Fruit fly (Drosophila melanogaster) whole organism, embryonic: ENCODE results near the gene Glyat.

Source experiments
- ATbp ChIP-seq: fragments of 200-800 bp; sonication (Bioruptor generic); optimal IDR thresholded peaks from 2 replicates; lab custom pipeline; 2017; ENCODE audit warnings: missing biosample characterization, mild to moderate bottlenecking, missing genetic modification characterization, missing genetic modification reagents
- Bgb ChIP-seq: fragments of 200-800 bp; sonication (Bioruptor generic); IDR thresholded peaks from 2 replicates; pipeline ENCODE4 v1.3.6; 2022; ENCODE audit warnings: missing biosample characterization, missing genetic modification characterization; ENCODE audit not compliant: partially characterized antibody
- CG10366 ChIP-seq: fragments of 200-800 bp; sonication (Bioruptor generic); IDR thresholded peaks from 2 replicates; pipeline ENCODE4 v1.3.6; 2022; ENCODE audit warnings: missing biosample characterization, missing genetic modification characterization
- CG10565 ChIP-seq: fragments of 200-800 bp; sonication (Bioruptor generic); optimal IDR thresholded peaks from 3 replicates; lab custom pipeline; 2016; ENCODE audit warnings: missing biosample characterization, mild to moderate bottlenecking, missing genetic modification characterization
- CG10654 ChIP-seq: fragments of 200-800 bp; sonication (Bioruptor generic); optimal IDR thresholded peaks from 2 replicates; lab custom pipeline; 2016; ENCODE audit warnings: missing biosample characterization, missing genetic modification characterization
- CG11093 ChIP-seq: fragments of 200-800 bp; sonication (Bioruptor generic); IDR thresholded peaks from 3 replicates; pipeline ENCODE4 v1.3.6; 2022; ENCODE audit warnings: missing biosample characterization, missing genetic modification characterization
- CG13123 ChIP-seq: fragments of 200-800 bp; sonication (Bioruptor generic); optimal IDR thresholded peaks from 2 replicates; lab custom pipeline; 2016; ENCODE audit warnings: missing biosample characterization, missing genetic modification characterization
- CG13296 ChIP-seq: fragments of 200-800 bp; sonication (Bioruptor generic); optimal IDR thresholded peaks from 3 replicates; lab custom pipeline; 2018; ENCODE audit warnings: missing biosample characterization, mild to moderate bottlenecking, missing genetic modification characterization
- CG13894 ChIP-seq: fragments of 200-800 bp; sonication (Bioruptor generic); optimal IDR thresholded peaks from 3 replicates; lab custom pipeline; 2018; ENCODE audit warnings: missing biosample characterization, mild to moderate bottlenecking, missing genetic modification characterization, moderate library complexity
- CG14667 ChIP-seq: fragments of 200-800 bp; sonication (Bioruptor generic); IDR thresholded peaks from 2 replicates; pipeline ENCODE4 v1.3.6; 2022; ENCODE audit warnings: missing biosample characterization, missing genetic modification characterization
- CG1603 ChIP-seq: fragments of 200-800 bp; sonication (Bioruptor generic); optimal IDR thresholded peaks from 2 replicates; lab custom pipeline; 2019; ENCODE audit warnings: missing biosample characterization, mild to moderate bottlenecking, missing genetic modification characterization, moderate library complexity
- CG3847 ChIP-seq: fragments of 200-800 bp; sonication (Bioruptor generic); IDR thresholded peaks from 2 replicates; pipeline ENCODE4 v1.3.6; 2022; ENCODE audit warnings: missing biosample characterization, missing genetic modification characterization
- CG6813 ChIP-seq: fragments of 200-800 bp; sonication (Bioruptor generic); optimal IDR thresholded peaks from 2 replicates; lab custom pipeline; 2017; ENCODE audit warnings: missing biosample characterization, missing genetic modification characterization, mild to moderate bottlenecking, moderate library complexity, missing genetic modification reagents
- CG8478 ChIP-seq: fragments of >200 bp; optimal IDR thresholded peaks from 2 replicates; lab custom pipeline; 2018
- E2f2 ChIP-seq: fragments of 200-800 bp; sonication (Bioruptor generic); IDR thresholded peaks from 2 replicates; pipeline ENCODE4 v1.3.6; 2022; ENCODE audit warnings: missing biosample characterization, missing genetic modification characterization
- Fer2 ChIP-seq: fragments of 200-800 bp; sonication (Bioruptor generic); optimal IDR thresholded peaks from 2 replicates; lab custom pipeline; 2018; ENCODE audit warnings: missing biosample characterization, mild to moderate bottlenecking, missing genetic modification characterization, moderate library complexity
- HLH4C ChIP-seq: fragments of 200-800 bp; sonication (Bioruptor generic); IDR thresholded peaks from 3 replicates; pipeline ENCODE4 v1.3.6; 2022; ENCODE audit warnings: missing biosample characterization, missing genetic modification characterization; ENCODE audit not compliant: partially characterized antibody
- Hey ChIP-seq: fragments of 200-800 bp; sonication (Bioruptor generic); optimal IDR thresholded peaks from 3 replicates; lab custom pipeline; 2018; ENCODE audit warnings: missing biosample characterization, mild to moderate bottlenecking, missing genetic modification characterization
- Hmr ChIP-seq: fragments of 200-800 bp; sonication (Bioruptor generic); optimal IDR thresholded peaks from 3 replicates; lab custom pipeline; 2017; ENCODE audit warnings: mild to moderate bottlenecking, missing biosample characterization, missing genetic modification reagents, missing genetic modification characterization
- Hr3 ChIP-seq: fragments of 200-800 bp; sonication (Bioruptor generic); optimal IDR thresholded peaks from 3 replicates; lab custom pipeline; 2016; ENCODE audit warnings: missing biosample characterization, missing genetic modification characterization
- Lpt ChIP-seq: fragments of >200 bp; optimal IDR thresholded peaks from 2 replicates; lab custom pipeline; 2018; ENCODE audit warnings: missing biosample characterization, missing genetic modification characterization
- Meics ChIP-seq: fragments of 200-800 bp; sonication (Bioruptor generic); optimal IDR thresholded peaks from 2 replicates; lab custom pipeline; 2017; ENCODE audit warnings: missing biosample characterization, mild to moderate bottlenecking, missing genetic modification characterization
- Myb ChIP-seq: fragments of 200-800 bp; sonication (Bioruptor generic); optimal IDR thresholded peaks from 2 replicates; lab custom pipeline; 2016; ENCODE audit warnings: missing biosample characterization, missing genetic modification characterization
- Oaz ChIP-seq: fragments of 200-800 bp; sonication (Bioruptor generic); IDR thresholded peaks from 2 replicates; pipeline ENCODE4 v1.3.6; 2022; ENCODE audit warnings: missing biosample characterization, missing genetic modification characterization
- Pdp1 ChIP-seq, 2 experiments: fragments of 200-800 bp; sonication (Bioruptor generic); optimal IDR thresholded peaks; 3 replicates each; lab custom pipeline; 2016; ENCODE audit warnings: missing biosample characterization in 2 of 2, missing genetic modification characterization in 2 of 2, mild to moderate bottlenecking in 1 of 2, moderate library complexity in 1 of 2
- Trl ChIP-seq, 3 experiments: fragments of >200 bp in 2 of 3; fragments of 200-800 bp in 1 of 3; sonication (Bioruptor generic) in 1 of 3; optimal IDR thresholded peaks; 2 replicates in 1 of 3; 3 replicates in 2 of 3; lab custom pipeline; 2016 to 2017; ENCODE audit warnings: missing biosample characterization in 1 of 3, missing genetic modification characterization in 1 of 3
- ab ChIP-seq: fragments of 200-800 bp; sonication (Bioruptor generic); optimal IDR thresholded peaks from 2 replicates; lab custom pipeline; 2016; ENCODE audit warnings: missing biosample characterization, missing genetic modification characterization
- ap ChIP-seq: fragments of 200-800 bp; sonication (Bioruptor generic); IDR thresholded peaks from 2 replicates; pipeline ENCODE4 v1.3.6; 2022; ENCODE audit warnings: missing biosample characterization, missing genetic modification characterization
- chif ChIP-seq, 2 experiments: fragments of 200-800 bp; sonication (Bioruptor generic); optimal IDR thresholded peaks; 3 replicates each; lab custom pipeline; 2016; ENCODE audit warnings: missing biosample characterization in 2 of 2, missing genetic modification characterization in 2 of 2
- dysf ChIP-seq: fragments of 200-800 bp; sonication (Bioruptor generic); IDR thresholded peaks from 3 replicates; pipeline ENCODE4 v1.3.6; 2022; ENCODE audit warnings: missing biosample characterization, missing genetic modification characterization
- en ChIP-seq: fragments of 200-800 bp; sonication (Bioruptor generic); optimal IDR thresholded peaks from 2 replicates; lab custom pipeline; 2016; ENCODE audit warnings: missing biosample characterization, missing genetic modification characterization
- gcm ChIP-seq: fragments of 200-800 bp; sonication (Bioruptor generic); optimal IDR thresholded peaks from 2 replicates; lab custom pipeline; 2019; ENCODE audit warnings: missing biosample characterization, mild to moderate bottlenecking, missing genetic modification characterization, moderate library complexity
- gcm2 ChIP-seq: fragments of 200-800 bp; sonication (Bioruptor generic); optimal IDR thresholded peaks from 2 replicates; lab custom pipeline; 2016; ENCODE audit warnings: missing biosample characterization, missing genetic modification characterization
- hkb ChIP-seq, 2 experiments: fragments of 200-800 bp in 1 of 2; fragments of >200 bp in 1 of 2; sonication (Bioruptor generic) in 1 of 2; IDR thresholded peaks in 1 of 2; optimal IDR thresholded peaks in 1 of 2; 2 replicates each; pipeline versions ENCODE4 v1.3.6 to Lab custom; 2017 to 2022; ENCODE audit warnings: missing biosample characterization in 1 of 2, missing genetic modification characterization in 1 of 2
- lilli ChIP-seq: fragments of 200-800 bp; sonication (Bioruptor generic); optimal IDR thresholded peaks from 3 replicates; lab custom pipeline; 2016; ENCODE audit warnings: missing biosample characterization, missing genetic modification characterization
- lola ChIP-seq, 3 experiments: fragments of >200 bp in 2 of 3; fragments of 200-800 bp in 1 of 3; sonication (Bioruptor generic) in 1 of 3; optimal IDR thresholded peaks; 2 replicates each; lab custom pipeline; 2017 to 2019; ENCODE audit warnings: missing biosample characterization in 3 of 3, missing genetic modification characterization in 3 of 3, mild to moderate bottlenecking in 1 of 3, moderate library complexity in 1 of 3
- mld ChIP-seq: fragments of 200-800 bp; sonication (Bioruptor generic); IDR thresholded peaks from 3 replicates; pipeline ENCODE4 v1.3.6; 2022; ENCODE audit warnings: missing biosample characterization, missing genetic modification characterization; ENCODE audit not compliant: partially characterized antibody
- nerfin-1 ChIP-seq: fragments of 200-800 bp; sonication (Bioruptor generic); optimal IDR thresholded peaks from 3 replicates; lab custom pipeline; 2019; ENCODE audit warnings: missing biosample characterization, mild to moderate bottlenecking, missing genetic modification characterization, moderate library complexity
- oc ChIP-seq: fragments of 200-800 bp; sonication (Bioruptor generic); optimal IDR thresholded peaks from 2 replicates; lab custom pipeline; 2018; ENCODE audit warnings: missing biosample characterization, mild to moderate bottlenecking, missing genetic modification characterization, moderate library complexity
- otp ChIP-seq: fragments of 200-800 bp; sonication (Bioruptor generic); IDR thresholded peaks from 3 replicates; pipeline ENCODE4, ENCODE4 v1.3.6; 2022; ENCODE audit warnings: missing biosample characterization, missing genetic modification characterization
- ranshi ChIP-seq: fragments of 200-800 bp; sonication (Bioruptor generic); IDR thresholded peaks from 2 replicates; pipeline ENCODE4 v1.3.6; 2022; ENCODE audit warnings: missing biosample characterization, missing genetic modification characterization
- salm ChIP-seq: fragments of 200-800 bp; sonication (Bioruptor generic); optimal IDR thresholded peaks from 2 replicates; lab custom pipeline; 2018; ENCODE audit warnings: missing biosample characterization, mild to moderate bottlenecking, missing genetic modification characterization
- scrt ChIP-seq: fragments of 200-800 bp; sonication (Bioruptor generic); optimal IDR thresholded peaks from 2 replicates; lab custom pipeline; 2018; ENCODE audit warnings: missing biosample characterization, mild to moderate bottlenecking, missing genetic modification characterization, moderate library complexity
- sima ChIP-seq: fragments of 200-800 bp; sonication (Bioruptor generic); optimal IDR thresholded peaks from 2 replicates; lab custom pipeline; 2016; ENCODE audit warnings: missing biosample characterization, missing genetic modification characterization
- sug ChIP-seq: fragments of 200-800 bp; optimal IDR thresholded peaks from 2 replicates; lab custom pipeline; 2019; ENCODE audit warnings: missing biosample characterization, mild to moderate bottlenecking, missing genetic modification characterization, moderate library complexity
- trem ChIP-seq: fragments of 200-800 bp; optimal IDR thresholded peaks from 3 replicates; lab custom pipeline; 2019; ENCODE audit warnings: missing biosample characterization, mild to moderate bottlenecking, missing genetic modification characterization, moderate library complexity
- usp ChIP-seq: fragments of >200 bp; optimal IDR thresholded peaks from 2 replicates; lab custom pipeline; 2017; ENCODE audit warnings: missing biosample characterization, missing genetic modification characterization
- z ChIP-seq: fragments of 200-800 bp; sonication (Bioruptor generic); IDR thresholded peaks from 3 replicates; pipeline ENCODE4 v1.3.6; 2022; ENCODE audit warnings: missing biosample characterization, missing genetic modification characterization
- zen ChIP-seq: fragments of 200-800 bp; sonication (Bioruptor generic); optimal IDR thresholded peaks from 3 replicates; lab custom pipeline; 2018; ENCODE audit warnings: missing biosample characterization, mild to moderate bottlenecking, missing genetic modification characterization, moderate library complexity
- zfh2 ChIP-seq: fragments of 200-800 bp; sonication (Bioruptor generic); optimal IDR thresholded peaks from 2 replicates; lab custom pipeline; 2016; ENCODE audit warnings: missing biosample characterization, missing genetic modification characterization

Gene Glyat

DNA sequence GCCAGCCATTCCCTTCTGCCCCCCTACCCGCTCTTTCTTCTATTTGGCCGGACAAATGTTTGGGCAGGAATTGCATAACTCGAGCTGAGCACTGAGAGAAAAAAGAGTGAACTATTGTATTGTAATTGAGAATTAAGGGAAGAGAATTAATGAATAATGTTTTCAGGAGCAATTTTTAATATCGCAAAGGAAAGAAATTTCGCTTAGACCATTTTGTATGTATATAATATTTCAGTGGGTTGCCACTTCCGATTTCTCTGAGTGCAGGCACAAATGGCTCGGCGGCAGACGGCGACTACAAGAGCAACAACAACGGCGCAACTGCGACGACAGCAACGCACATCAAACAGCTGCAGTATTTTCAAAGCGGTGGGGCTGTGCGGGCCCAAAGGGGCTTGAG, 45.8 kb downstream of the Glyat start (continued):
- TF ChIP-seq Oaz (GFP tag; lab: Robert Waterston, UW) (peak; percentile 73), ap (peak; percentile 82), gcm (GFP tag; lab: Kevin White, UChicago) (peak; percentile 76), CG13894 (tag; lab: Kevin White, UChicago) (no peak), ranshi (GFP tag; lab: Robert Waterston, UW) (peak; percentile 77), hkb (optimal IDR thresholded peaks at IDR 0.05; lab: Kevin White, UChicago) (no peak), hkb (GFP tag; IDR thresholded peaks at IDR 0.05; lab: Robert Waterston, UW) (peak; percentile 90), Fer2 (no peak), zfh2 (peak; percentile 11), Myb (GFP tag; lab: Kevin White, UChicago) (peak; percentile 39), HLH4C (no peak), CG3847 (GFP tag; lab: Robert Waterston, UW) (peak; percentile 70), oc (tag; lab: Kevin White, UChicago) (peak; percentile 64), otp (GFP tag; lab: Robert Waterston, UW) (peak; percentile 84), Trl (optimal IDR thresholded peaks at IDR 0.05; lab: Kevin White, UChicago) (no peak), Trl (GFP tag; optimal IDR thresholded peaks at IDR 0.05; lab: Kevin White, UChicago) (peak; percentile 63), gcm2 (no peak), z (peak; percentile 49; the same call in 1 of the 3 replicates), CG6813 (GFP tag; lab: Kevin White, UChicago) (peak; percentile 31), CG13123 (peak; percentile 41), sima (no peak), ab (GFP tag; lab: Kevin White, UChicago) (no peak), nerfin-1 (peak; percentile 29), lilli (GFP tag; lab: Kevin White, UChicago) (peak; percentile 62), CG8478 (lab: Kevin White, UChicago) (no peak), salm (tag; lab: Kevin White, UChicago) (peak; percentile 66), usp (GFP tag; lab: Kevin White, UChicago) (no peak), trem (tag; lab: Kevin White, UChicago) (peak; percentile 13), CG13296 (GFP tag; lab: Kevin White, UChicago) (peak; percentile 42), zen (tag; lab: Kevin White, UChicago) (peak; percentile 31), CG10565 (GFP tag; lab: Kevin White, UChicago) (no peak), CG14667 (GFP tag; lab: Robert Waterston, UW) (peak; percentile 76), Hmr (GFP tag; lab: Kevin White, UChicago) (peak; percentile 56), CG10654 (GFP tag; lab: Kevin White, UChicago) (peak; percentile 56), scrt (GFP tag; lab: Kevin White, UChicago) (peak; percentile 19), mld (GFP tag; lab: Robert Waterston, UW) (no peak), lola (GFP tag; optimal IDR thresholded peaks at IDR 0.05; lab: Kevin White, UChicago) (peak in 1 of 3 experiments; percentile 57), Hr3 (GFP tag; lab: Kevin White, UChicago) (peak; percentile 70), Meics (GFP tag; lab: Kevin White, UChicago) (peak; percentile 53), sug (peak; percentile 4), CG10366 (GFP tag; lab: Robert Waterston, UW) (peak; percentile 83), Pdp1 (GFP tag; optimal IDR thresholded peaks at IDR 0.05; lab: Kevin White, UChicago) (peak; percentile 81 to 85), Lpt (GFP tag; lab: Kevin White, UChicago) (no peak), ATbp (GFP tag; lab: Kevin White, UChicago) (peak; percentile 80), chif (GFP tag; optimal IDR thresholded peaks at IDR 0.05; lab: Kevin White, UChicago) (peak; percentile 69 to 80), CG1603 (peak; percentile 90), en (peak; percentile 71), Bgb (GFP tag; lab: Robert Waterston, UW) (no peak), E2f2 (peak; percentile 55; the same call in 1 of the 2 replicates), Hey (tag; lab: Kevin White, UChicago) (no peak), CG11093 (GFP tag; lab: Robert Waterston, UW) (peak; percentile 49; the same call in 1 of the 3 replicates), dysf (GFP tag; lab: Robert Waterston, UW) (peak; percentile 80)
